Comparison of ENCODE assay signal across 1 fruit fly cellular context in genomic region chr2L:7492508-7492907, dm6.
A peak's percentile ranks its signal among the peaks of the same experiment; 100 is the strongest.
TF ChIP-seq lines count a peak whose summit lies in the region.

No protein-coding gene starts in this region.

TF ChIP-seq in whole organism, embryonic, 481 proteins besides CTCF, POLR2A, EP300 and RAD21 (continued from another document):
- peak; percentile 86 for TF ChIP-seq D19B (GFP tag; optimal IDR thresholded peaks at IDR 0.05; lab: Kevin White, UChicago)
- peak; percentile 41 for TF ChIP-seq CG11504 (tag; optimal IDR thresholded peaks at IDR 0.05; lab: Kevin White, UChicago)
- TF ChIP-seq slbo (GFP tag; IDR thresholded peaks at IDR 0.05; lab: Robert Waterston, UW): peak; percentile 39; the same call in 1 of the 2 replicates
- TF ChIP-seq PHDP (tag; optimal IDR thresholded peaks at IDR 0.05; lab: Kevin White, UChicago): peak; percentile 27
- TF ChIP-seq lmd (GFP tag; IDR thresholded peaks at IDR 0.05; lab: Robert Waterston, UW): peak; percentile 20; the same call in 1 of the 2 replicates
- TF ChIP-seq tio (GFP tag; optimal IDR thresholded peaks at IDR 0.05; lab: Kevin White, UChicago): no peak
- TF ChIP-seq bsh (GFP tag; optimal IDR thresholded peaks at IDR 0.05; lab: Kevin White, UChicago): peak in 1 of 2 experiments; percentile 7
- peak; percentile 32 for TF ChIP-seq CG7839 (tag; optimal IDR thresholded peaks at IDR 0.05; lab: Kevin White, UChicago)
- TF ChIP-seq CG12391 (tag; optimal IDR thresholded peaks at IDR 0.05; lab: Kevin White, UChicago): peak; percentile 20
- TF ChIP-seq Rfx (GFP tag; IDR thresholded peaks at IDR 0.05; lab: Robert Waterston, UW): 0 out of 2 replicates have a peak, but pooled peaks have one; percentile 25
- TF ChIP-seq Hey (tag; optimal IDR thresholded peaks at IDR 0.05; lab: Kevin White, UChicago): no peak
- TF ChIP-seq row (GFP tag; IDR thresholded peaks at IDR 0.05; lab: Robert Waterston, UW): peak; percentile 57
- TF ChIP-seq CG6689 (GFP tag; IDR thresholded peaks at IDR 0.05; lab: Robert Waterston, UW): no peak
- 0 out of 3 replicates have a peak, but pooled peaks have one; percentile 14 for TF ChIP-seq dysf (GFP tag; IDR thresholded peaks at IDR 0.05; lab: Robert Waterston, UW)
- peak; percentile 62 for TF ChIP-seq CG15269 (tag; optimal IDR thresholded peaks at IDR 0.05; lab: Kevin White, UChicago)
